Fruit fly (Drosophila melanogaster) whole organism, prepupa: Measurements from ENCODE around the gene nAChRalpha3.

Source experiments
- CG11294 ChIP-seq: fragments of 200-800 bp; sonication (Bioruptor generic); IDR thresholded peaks from 2 replicates; pipeline ENCODE4 v1.3.6; 2022; ENCODE audit warnings: missing biosample characterization, missing genetic modification characterization
- CG11902 ChIP-seq: fragments of 200-800 bp; sonication (Bioruptor generic); optimal IDR thresholded peaks from 3 replicates; lab custom pipeline; 2016; ENCODE audit warnings: missing biosample characterization, missing genetic modification characterization
- CG15336 ChIP-seq: fragments of 200-800 bp; sonication (Bioruptor generic); IDR thresholded peaks from 2 replicates; pipeline ENCODE4 v1.3.6; 2022; ENCODE audit warnings: missing biosample characterization, missing genetic modification characterization
- CG1621 ChIP-seq: fragments of 200-800 bp; sonication (Bioruptor generic); optimal IDR thresholded peaks from 3 replicates; lab custom pipeline; 2018; ENCODE audit warnings: missing biosample characterization, mild to moderate bottlenecking, missing genetic modification characterization
- CG9139 ChIP-seq: fragments of 200-800 bp; sonication (Bioruptor generic); optimal IDR thresholded peaks from 3 replicates; lab custom pipeline; 2017; ENCODE audit warnings: missing biosample characterization, mild to moderate bottlenecking, missing genetic modification characterization
- Ets21C ChIP-seq: fragments of 200-800 bp; sonication (Bioruptor generic); optimal IDR thresholded peaks from 3 replicates; lab custom pipeline; 2016; ENCODE audit warnings: missing biosample characterization, missing genetic modification characterization
- Met ChIP-seq: fragments of 200-800 bp; sonication (Bioruptor generic); optimal IDR thresholded peaks from 3 replicates; lab custom pipeline; 2016; ENCODE audit warnings: missing biosample characterization, missing genetic modification characterization
- OdsH ChIP-seq: fragments of 200-800 bp; sonication (Bioruptor generic); optimal IDR thresholded peaks from 3 replicates; lab custom pipeline; 2016; ENCODE audit warnings: missing biosample characterization, missing genetic modification characterization
- Sox102F ChIP-seq: fragments of 200-800 bp; sonication (Bioruptor generic); optimal IDR thresholded peaks from 2 replicates; lab custom pipeline; 2016; ENCODE audit warnings: missing biosample characterization, mild to moderate bottlenecking, missing genetic modification characterization
- dsx ChIP-seq: fragments of 200-800 bp; optimal IDR thresholded peaks from 3 replicates; lab custom pipeline; 2019; ENCODE audit warnings: missing biosample characterization, mild to moderate bottlenecking, missing genetic modification characterization, moderate library complexity; ENCODE audit not compliant: poor library complexity, severe bottlenecking
- net ChIP-seq: fragments of 200-800 bp; sonication (Bioruptor generic); optimal IDR thresholded peaks from 3 replicates; lab custom pipeline; 2016; ENCODE audit warnings: missing biosample characterization, missing genetic modification characterization
- spab ChIP-seq: fragments of 200-800 bp; sonication (Bioruptor generic); optimal IDR thresholded peaks from 2 replicates; lab custom pipeline; 2017; ENCODE audit warnings: missing biosample characterization, mild to moderate bottlenecking, missing genetic modification characterization, missing genetic modification reagents

DNA sequence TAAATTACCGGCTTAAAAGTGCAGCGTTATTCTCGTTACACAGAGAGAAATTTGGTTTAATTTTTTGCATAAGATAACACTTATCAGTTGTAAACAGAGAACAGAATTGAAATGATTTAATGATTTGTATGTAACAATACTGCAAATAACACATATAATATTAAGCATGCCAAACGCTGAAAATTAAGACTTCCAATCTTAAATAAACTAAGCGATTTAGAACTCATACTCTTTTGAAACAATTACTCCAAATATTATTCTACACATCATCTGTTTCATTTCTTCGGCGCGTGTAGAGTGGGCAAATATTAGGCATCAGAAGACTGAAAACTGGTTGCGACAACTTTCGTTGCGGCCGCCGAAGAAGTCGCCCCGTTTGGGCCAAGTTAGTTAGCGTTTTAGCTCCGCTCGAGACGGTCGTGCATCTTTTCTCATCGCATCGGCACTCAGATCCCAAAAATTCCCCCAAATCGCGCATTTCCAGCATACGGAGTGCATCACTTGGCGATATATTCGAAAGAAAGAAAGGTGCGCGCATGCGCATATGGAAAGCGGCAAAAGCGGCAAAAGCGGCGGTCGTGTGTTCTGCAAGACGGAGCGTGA lies 114.6 kb downstream of the nAChRalpha3 start, which contains the start of gene CG1632:
- TF ChIP-seq CG9139 (GFP tag; lab: Kevin White, UChicago), result peak; percentile 51
- TF ChIP-seq OdsH, result peak; percentile 84
- TF ChIP-seq dsx (GFP tag; lab: Kevin White, UChicago), result peak; percentile 79
- TF ChIP-seq Met, result peak; percentile 90
- peak; percentile 83 for TF ChIP-seq net (GFP tag; lab: Kevin White, UChicago)
- TF ChIP-seq CG11902 (GFP tag; lab: Kevin White, UChicago), result peak; percentile 25
- TF ChIP-seq Sox102F (GFP tag; lab: Kevin White, UChicago), result peak; percentile 88
- peak; percentile 70 for TF ChIP-seq spab (GFP tag; lab: Kevin White, UChicago)
- peak; percentile 79 for TF ChIP-seq Ets21C
- TF ChIP-seq CG15336 (GFP tag; lab: Robert Waterston, UW), result peak; percentile 88
- peak; percentile 73 for TF ChIP-seq CG1621
- TF ChIP-seq CG11294 (GFP tag; lab: Robert Waterston, UW), result 0 out of 2 replicates have a peak, but pooled peaks have one; percentile 36
